Worm (Caenorhabditis elegans) whole organism, dauer: ENCODE results near the gene nep-5.

Source experiments
- unc-62 ChIP-seq: sonication (generic microtip); optimal IDR thresholded peaks from 2 replicates; lab custom pipeline; 2017; ENCODE audit warnings: missing biosample characterization, missing genetic modification reagents, missing genetic modification characterization

Gene nep-5

ce11 chrII:5487844-5488243 is at the start of gene nep-5:
Gene nep-5 (plus strand): TSS chrII:5488144.
- TF ChIP-seq unc-62 (GFP tag; lab: Kevin White, UChicago) = no peak

- TF ChIP-seq unc-62 (GFP tag; lab: Kevin White, UChicago) = no peak
Measured at ce11 chrII:5446506-5446905, 41.4 kb upstream of the nep-5 start, which contains the start of gene nmr-1. Gene nmr-1 (minus strand): TSS chrII:5446606.

- TF ChIP-seq unc-62 (GFP tag; lab: Kevin White, UChicago) = no peak
Measured at ce11 chrII:5447381-5447780, 40.6 kb upstream of the nep-5 start, which contains the start of gene cex-1. Gene cex-1 (plus strand): TSS chrII:5447681.

- no peak for TF ChIP-seq unc-62 (GFP tag; lab: Kevin White, UChicago)
Measured at ce11 chrII:5449219-5449618, 38.7 kb upstream of the nep-5 start.

ce11 chrII:5449620-5450019 is 38.3 kb upstream of the nep-5 start:
- TF ChIP-seq unc-62 (GFP tag; lab: Kevin White, UChicago) = no peak

ce11 chrII:5451278-5451677 is 36.7 kb upstream of the nep-5 start:
- no peak for TF ChIP-seq unc-62 (GFP tag; lab: Kevin White, UChicago)

DNA sequence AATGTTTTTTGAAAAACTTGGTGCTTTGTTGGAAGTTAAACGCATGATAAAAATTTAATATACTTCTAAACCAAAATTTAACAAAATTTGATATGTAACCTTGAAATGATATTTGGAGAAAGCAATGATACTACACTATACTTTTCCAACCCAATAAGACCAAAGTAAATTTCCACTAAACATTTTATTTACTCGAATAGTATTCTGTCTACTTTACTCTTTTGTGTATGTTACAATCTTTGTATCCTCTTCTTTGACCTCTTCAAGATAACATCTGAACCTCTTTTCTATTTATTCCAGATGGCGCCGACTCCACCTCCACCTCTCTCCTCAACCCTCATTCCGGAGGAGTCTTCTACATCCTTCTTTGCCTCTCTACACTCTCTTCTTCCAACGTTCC is 34.4 kb upstream of the nep-5 start, which contains the start of gene dhs-5:
dhs-5 (plus strand) TSS at position 301 of the 400 bp plus-strand sequence.
- TF ChIP-seq unc-62 (GFP tag; lab: Kevin White, UChicago) = no peak

DNA sequence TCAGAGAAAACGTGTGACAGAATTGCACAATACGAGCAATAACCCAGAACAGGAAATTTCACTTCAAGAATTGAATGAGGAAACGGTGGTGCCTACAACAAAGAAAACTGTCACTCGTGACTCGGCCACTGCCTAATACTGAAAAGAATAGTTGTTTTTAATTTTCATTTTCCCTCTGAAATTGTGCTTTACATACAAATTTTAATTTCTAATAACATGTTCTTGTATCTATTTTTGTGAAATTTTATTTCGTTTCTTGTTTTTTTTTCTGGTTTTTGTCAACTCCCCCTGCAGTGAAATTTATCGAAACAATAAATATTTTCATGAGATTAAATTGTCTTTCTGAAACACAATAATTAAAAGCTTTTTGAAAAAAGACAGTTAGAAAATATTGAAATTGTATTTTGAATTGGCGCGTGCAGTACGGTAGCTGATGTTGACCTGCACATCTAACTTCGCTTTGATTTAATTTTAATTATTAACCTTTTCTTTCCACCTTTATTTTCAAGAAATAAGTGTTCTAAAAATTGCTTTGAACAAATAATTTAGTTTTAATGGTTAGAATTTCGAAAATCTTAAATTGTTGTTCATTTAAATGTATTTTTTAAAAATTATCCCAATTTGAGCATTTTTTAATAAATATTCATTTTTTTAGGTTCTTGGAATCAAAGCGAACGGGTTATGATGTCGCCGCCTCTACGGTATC is 32.1 kb upstream of the nep-5 start, which contains the start of gene daz-1:
daz-1 (plus strand) TSS at position 656 of the 706 bp plus-strand sequence.
- TF ChIP-seq unc-62 (GFP tag; lab: Kevin White, UChicago) = no peak

DNA sequence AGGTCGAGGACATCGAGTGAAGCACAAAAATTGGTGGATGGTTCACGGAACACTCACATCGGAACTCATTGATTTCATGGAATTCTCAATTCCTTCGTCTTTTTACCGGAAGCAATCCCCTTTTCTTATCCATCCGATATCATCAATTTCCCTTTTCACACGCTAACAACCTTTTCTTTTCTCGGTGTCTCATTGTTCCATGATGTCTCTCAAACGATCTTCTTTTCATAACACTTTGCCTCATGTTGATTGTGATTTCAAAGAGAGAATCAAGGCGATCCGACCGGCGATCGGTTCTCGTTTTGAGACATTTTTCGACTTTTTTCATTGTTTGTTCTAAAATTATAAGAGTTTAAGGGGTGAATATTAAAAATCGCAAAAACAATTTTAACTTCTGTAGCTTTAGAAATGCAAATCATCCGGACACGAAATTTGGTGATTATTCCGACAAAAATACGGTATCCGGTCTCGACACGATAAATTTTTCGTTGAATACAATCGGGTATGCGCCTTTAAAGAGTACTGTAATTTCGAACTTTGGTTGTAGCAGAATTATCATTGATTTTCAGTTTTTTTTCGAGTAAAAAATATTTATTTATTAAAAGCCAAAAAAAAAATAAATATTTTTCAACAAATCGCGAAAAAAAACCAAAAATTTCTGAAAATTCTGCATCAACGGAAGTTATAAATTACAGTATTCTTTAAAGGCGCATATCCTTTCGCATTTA is 29.1 kb upstream of the nep-5 start:
- TF ChIP-seq unc-62 (GFP tag; lab: Kevin White, UChicago) = no peak

ce11 chrII:5459534-5459933 is 28.4 kb upstream of the nep-5 start:
- TF ChIP-seq unc-62 (GFP tag; lab: Kevin White, UChicago) = no peak

DNA sequence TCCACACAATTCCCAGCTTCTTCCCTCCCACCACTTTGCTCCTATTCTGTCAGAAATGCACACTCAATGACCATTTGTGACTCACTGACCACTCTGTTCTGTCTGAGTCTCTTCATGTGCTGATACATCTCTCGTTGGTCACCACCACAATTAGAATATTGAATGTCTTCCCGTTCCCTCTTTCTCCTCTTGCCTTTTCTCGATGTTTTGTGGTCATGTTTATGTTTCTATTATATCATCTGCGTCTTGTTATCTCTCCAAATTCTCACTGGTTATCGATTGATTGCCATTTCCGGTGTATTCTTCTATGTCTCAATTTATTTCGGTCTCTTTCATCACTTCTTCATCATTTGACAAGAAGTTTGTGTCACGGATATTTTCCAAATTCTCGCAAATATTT is 27.0 kb upstream of the nep-5 start:
- no peak for TF ChIP-seq unc-62 (GFP tag; lab: Kevin White, UChicago)

DNA sequence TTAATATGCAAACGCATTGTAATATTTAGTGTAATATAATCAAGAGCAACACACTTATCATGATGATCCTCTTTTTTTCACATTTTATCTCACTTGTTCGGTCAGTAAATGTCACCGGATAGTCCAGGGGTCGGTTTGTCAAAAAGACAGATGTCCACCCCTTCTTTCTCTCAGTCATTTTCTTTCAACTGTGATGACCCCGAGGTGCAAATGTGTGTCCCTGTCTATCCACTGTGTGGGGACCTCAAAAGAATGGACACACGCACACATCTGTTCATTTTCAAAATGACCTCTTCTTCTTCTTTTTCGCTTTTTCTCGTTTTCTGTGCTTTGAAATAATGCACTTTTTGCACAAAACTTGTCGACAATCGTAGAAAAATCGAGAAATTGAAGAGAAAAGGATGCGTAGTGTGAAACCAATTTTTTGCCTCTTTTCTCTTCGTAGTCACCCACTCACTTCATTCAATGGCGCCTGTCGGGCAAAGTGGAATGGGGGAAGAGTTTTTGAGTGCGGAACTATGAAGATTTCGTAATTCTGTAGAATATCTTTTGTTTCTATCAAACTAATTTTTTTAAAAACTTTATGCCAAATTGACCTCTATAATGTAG is 24.1 kb upstream of the nep-5 start:
- no peak for TF ChIP-seq unc-62 (GFP tag; lab: Kevin White, UChicago)

- no peak for TF ChIP-seq unc-62 (GFP tag; lab: Kevin White, UChicago)
Measured at ce11 chrII:5465729-5466408, 22.1 kb upstream of the nep-5 start, which contains the start of gene clr-1. Gene clr-1 (plus strand): TSS chrII:5466358.

DNA sequence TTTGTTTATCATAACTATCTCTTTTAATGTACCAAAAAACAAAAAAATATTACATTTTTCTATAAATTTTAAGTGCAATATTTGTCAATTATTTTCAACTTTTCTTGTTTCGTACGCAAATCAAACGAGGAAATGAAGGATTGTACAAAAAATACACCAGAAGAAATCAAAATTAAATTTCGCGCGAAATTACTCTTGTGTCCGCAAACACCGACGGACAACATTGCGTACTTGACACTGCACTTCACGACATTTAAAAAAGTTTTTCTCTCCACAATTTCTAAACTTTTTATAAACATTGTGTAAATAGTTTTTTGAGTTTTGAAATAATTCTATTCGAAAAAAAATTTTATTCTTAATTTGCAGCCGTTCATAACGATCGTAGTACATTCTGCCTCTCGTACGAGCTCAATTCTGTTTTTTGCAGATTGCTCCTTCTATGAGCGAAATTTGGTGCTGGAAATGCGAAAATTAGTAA is 14.0 kb upstream of the nep-5 start, which contains the start of gene mrps-16:
mrps-16 (plus strand) TSS at position 428 of the 478 bp plus-strand sequence.
- no peak for TF ChIP-seq unc-62 (GFP tag; lab: Kevin White, UChicago)

ce11 chrII:5474946-5475345 is 13.0 kb upstream of the nep-5 start, which contains the start of gene ilcr-2:
Gene ilcr-2 (plus strand): TSS chrII:5475246.
- TF ChIP-seq unc-62 (GFP tag; lab: Kevin White, UChicago) = no peak
